Fruit fly (Drosophila melanogaster): ENCODE measurements around the gene Coq4.

Gene Coq4

DNA sequence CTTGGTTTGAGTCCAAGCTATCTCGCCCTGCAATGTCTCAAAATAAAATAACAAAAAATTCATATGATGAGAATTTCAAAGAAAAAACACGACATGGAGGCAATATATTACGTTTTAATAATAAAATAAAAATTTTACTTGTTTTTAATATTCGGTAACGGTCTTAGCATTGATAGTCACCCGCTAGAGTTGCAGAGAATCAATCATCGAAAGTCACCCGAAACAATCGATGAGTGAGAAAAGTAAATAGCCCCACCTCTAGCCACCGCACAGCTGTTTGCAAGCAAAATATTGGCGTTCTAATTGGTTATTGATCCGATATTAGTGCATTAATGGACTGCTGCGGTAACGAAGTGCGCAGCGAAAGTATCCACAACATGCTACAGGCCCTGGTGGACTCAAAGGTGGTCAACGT, 42.6 kb upstream of the Coq4 start, which contains the start of gene CG34250 (continued):
- TF ChIP-seq CG8281 (tag; optimal IDR thresholded peaks at IDR 0.05) (no peak), Hr3 (GFP tag; optimal IDR thresholded peaks at IDR 0.05) (peak; percentile 15), crc (GFP tag; optimal IDR thresholded peaks at IDR 0.05) (no peak), Meics (GFP tag; optimal IDR thresholded peaks at IDR 0.05) (peak; percentile 35), CG15696 (tag; optimal IDR thresholded peaks at IDR 0.05) (no peak), sr (GFP tag; IDR thresholded peaks at IDR 0.05) (no peak), NfI (GFP tag; optimal IDR thresholded peaks at IDR 0.05) (no peak), CG17385 (GFP tag; optimal IDR thresholded peaks at IDR 0.05) (no peak), wek (GFP tag; optimal IDR thresholded peaks at IDR 0.05) (no peak), gsb (GFP tag; IDR thresholded peaks at IDR 0.05) (no peak), ab (GFP tag; optimal IDR thresholded peaks at IDR 0.05) (no peak), CG15601 (tag; optimal IDR thresholded peaks at IDR 0.05) (peak; percentile 58), CG18476 (GFP tag; optimal IDR thresholded peaks at IDR 0.05) (peak; percentile 39), dm (GFP tag; optimal IDR thresholded peaks at IDR 0.05) (no peak), stwl (tag; optimal IDR thresholded peaks at IDR 0.05) (peak; percentile 83), schlank (tag; optimal IDR thresholded peaks at IDR 0.05) (no peak), ato (GFP tag; IDR thresholded peaks at IDR 0.05; ENCODE audit: partially characterized antibody) (peak; percentile 11; the same call in 1 of the 2 replicates), CG14710 (tag; optimal IDR thresholded peaks at IDR 0.05) (peak; percentile 85), Drgx (GFP tag; IDR thresholded peaks at IDR 0.05) (no peak), sd (tag; optimal IDR thresholded peaks at IDR 0.05) (peak; percentile 57), CG13624 (GFP tag; optimal IDR thresholded peaks at IDR 0.05) (no peak), unc-4 (GFP tag; IDR thresholded peaks at IDR 0.05; ENCODE audit: partially characterized antibody) (peak; percentile 85), CG34224 (GFP tag; IDR thresholded peaks at IDR 0.05; ENCODE audit: partially characterized antibody) (peak; percentile 71), CG4820 (GFP tag; optimal IDR thresholded peaks at IDR 0.05) (no peak), unpg (GFP tag; optimal IDR thresholded peaks at IDR 0.05) (no peak), CG30431 (GFP tag; optimal IDR thresholded peaks at IDR 0.05) (no peak), da (GFP tag; optimal IDR thresholded peaks at IDR 0.05) (no peak), zfh2 (GFP tag; optimal IDR thresholded peaks at IDR 0.05) (peak; percentile 14), CG13894 (tag; optimal IDR thresholded peaks at IDR 0.05) (peak; percentile 60), Poxn (GFP tag; IDR thresholded peaks at IDR 0.05) (no peak), CG12942 (GFP tag; optimal IDR thresholded peaks at IDR 0.05) (peak; percentile 46), dan (GFP tag; IDR thresholded peaks at IDR 0.05) (no peak), CG13296 (GFP tag; optimal IDR thresholded peaks at IDR 0.05) (no peak), Myb (GFP tag; optimal IDR thresholded peaks at IDR 0.05) (peak; percentile 63), hb (GFP tag; IDR thresholded peaks at IDR 0.05; ENCODE audit: partially characterized antibody) (no peak), CG8478 (optimal IDR thresholded peaks at IDR 0.05) (no peak), CrebB (tag; optimal IDR thresholded peaks at IDR 0.05) (no peak), bcd (GFP tag; optimal IDR thresholded peaks at IDR 0.05) (peak; percentile 23), ATbp (GFP tag; optimal IDR thresholded peaks at IDR 0.05) (no peak), CG18599 (GFP tag; optimal IDR thresholded peaks at IDR 0.05) (peak; percentile 26), gce (GFP tag; IDR thresholded peaks at IDR 0.05) (no peak), ftz-f1 (GFP tag; optimal IDR thresholded peaks at IDR 0.05) (no peak), CG10543 (GFP tag; optimal IDR thresholded peaks at IDR 0.05) (peak; percentile 56), gcm (GFP tag; optimal IDR thresholded peaks at IDR 0.05) (no peak), CG14441 (GFP tag; IDR thresholded peaks at IDR 0.05) (no peak), CG13424 (tag; optimal IDR thresholded peaks at IDR 0.05) (peak; percentile 36), CG8359 (GFP tag; optimal IDR thresholded peaks at IDR 0.05; ENCODE audit: borderline replicate concordance) (no peak), CG4404 (GFP tag; IDR thresholded peaks at IDR 0.05) (no peak), CG12104 (GFP tag; optimal IDR thresholded peaks at IDR 0.05) (peak; percentile 38), tx (GFP tag; optimal IDR thresholded peaks at IDR 0.05) (no peak), Max (GFP tag; optimal IDR thresholded peaks at IDR 0.05) (peak; percentile 53)
